Worm (Caenorhabditis elegans) whole organism, L4 larva: ENCODE results near the gene usp-46.

Experiments
- F26F4.8 ChIP-seq: fragments of 200-800 bp; sonication (Bioruptor generic); conservative IDR thresholded peaks from 2 replicates; pipeline ENCODE4 v1.3.6; 2022; ENCODE audit warnings: missing genetic modification characterization, missing compliant biosample characterization
- F37D6.2 ChIP-seq: sonication (generic microtip); optimal IDR thresholded peaks from 2 replicates; lab custom pipeline; 2016; ENCODE audit warnings: mild to moderate bottlenecking, missing genetic modification characterization, missing compliant biosample characterization
- F44E2.7 ChIP-seq: fragments of 200-800 bp; sonication (Bioruptor generic); IDR thresholded peaks from 2 replicates; pipeline ENCODE4 v2.1.2; 2022; ENCODE audit warnings: missing genetic modification characterization, missing compliant biosample characterization
- R02D3.7 ChIP-seq: fragments of 150-350 bp; sonication (generic microtip); optimal IDR thresholded peaks from 3 replicates; lab custom pipeline; 2014; ENCODE audit warnings: missing biosample characterization, missing genetic modification characterization
- T20F7.1 ChIP-seq: fragments of 200-800 bp; sonication (Bioruptor generic); optimal IDR thresholded peaks from 2 replicates; lab custom pipeline; 2018; ENCODE audit warnings: mild to moderate bottlenecking, missing genetic modification characterization, missing compliant biosample characterization
- T26A8.4 ChIP-seq: fragments of 200-800 bp; sonication (Bioruptor generic); IDR thresholded peaks from 2 replicates; pipeline ENCODE4 v1.3.6; 2022; ENCODE audit warnings: missing genetic modification characterization, missing compliant biosample characterization
- Y5F2A.4 ChIP-seq: fragments of 200-800 bp; sonication (Bioruptor generic); optimal IDR thresholded peaks from 2 replicates; lab custom pipeline; 2018; ENCODE audit warnings: mild to moderate bottlenecking, missing genetic modification characterization, missing compliant biosample characterization
- aha-1 ChIP-seq: fragments of 150-350 bp; peaks from one replicate; lab custom pipeline; 2014; ENCODE audit warnings: missing biosample characterization, missing genetic modification characterization
- aly-2 ChIP-seq: sonication (generic microtip); optimal IDR thresholded peaks from 2 replicates; lab custom pipeline; 2018; ENCODE audit warnings: missing biosample characterization, missing genetic modification characterization
- arid-1 ChIP-seq: fragments of 200-800 bp; sonication (Bioruptor generic); conservative IDR thresholded peaks from 2 replicates; pipeline ENCODE4 v1.3.6; 2022; ENCODE audit warnings: missing genetic modification reagents, missing genetic modification characterization, missing compliant biosample characterization
- attf-4 ChIP-seq: sonication (generic microtip); optimal IDR thresholded peaks from 3 replicates; lab custom pipeline; 2017; ENCODE audit warnings: missing biosample characterization, missing genetic modification characterization
- ceh-20 ChIP-seq: fragments of 200-800 bp; sonication (Bioruptor generic); IDR thresholded peaks from 2 replicates; pipeline ENCODE4 v1.3.6; 2022; ENCODE audit warnings: missing genetic modification reagents, missing genetic modification characterization, missing compliant biosample characterization
- ceh-62 ChIP-seq: sonication (generic microtip); optimal IDR thresholded peaks from 2 replicates; lab custom pipeline; 2017; ENCODE audit warnings: missing biosample characterization, missing genetic modification characterization
- ces-1 ChIP-seq: fragments of 150-350 bp; sonication (generic microtip); optimal IDR thresholded peaks from 4 replicates; lab custom pipeline; 2014; ENCODE audit warnings: missing biosample characterization, missing genetic modification reagents, missing genetic modification characterization
- ctbp-1 ChIP-seq: fragments of 200-800 bp; sonication (Bioruptor generic); IDR thresholded peaks from 2 replicates; pipeline ENCODE4 v1.3.6; 2022; ENCODE audit warnings: missing genetic modification reagents, missing genetic modification characterization, missing compliant biosample characterization
- daf-16 ChIP-seq, 3 experiments: sonication (generic microtip); optimal IDR thresholded peaks; 2 replicates each; lab custom pipeline; 2016 to 2017; ENCODE audit warnings: missing genetic modification characterization in 3 of 3, missing genetic modification reagents in 3 of 3, mild to moderate bottlenecking in 2 of 3, missing compliant biosample characterization in 2 of 3, missing biosample characterization in 1 of 3, moderate library complexity in 1 of 3
- dmd-6 ChIP-seq: fragments of 200-800 bp; sonication (Bioruptor generic); IDR thresholded peaks from 2 replicates; pipeline ENCODE4 v1.3.6; 2022; ENCODE audit warnings: missing genetic modification reagents, missing genetic modification characterization, missing compliant biosample characterization
- dpl-1 ChIP-seq: fragments of 150-350 bp; optimal IDR thresholded peaks from 2 replicates; lab custom pipeline; 2014; ENCODE audit warnings: missing biosample characterization, missing genetic modification reagents, missing genetic modification characterization
- duxl-1 ChIP-seq: sonication (generic microtip); optimal IDR thresholded peaks from 2 replicates; lab custom pipeline; 2016; ENCODE audit warnings: mild to moderate bottlenecking, missing genetic modification characterization, moderate library complexity, missing compliant biosample characterization; ENCODE audit not compliant: poor library complexity
- egl-27 ChIP-seq: sonication (generic microtip); optimal IDR thresholded peaks from 3 replicates; lab custom pipeline; 2017; ENCODE audit warnings: missing biosample characterization, missing genetic modification reagents, missing genetic modification characterization
- egl-43 ChIP-seq: fragments of 200-800 bp; sonication (Bioruptor generic); IDR thresholded peaks from 2 replicates; pipeline ENCODE4 v1.3.6; 2022; ENCODE audit warnings: missing genetic modification reagents, missing genetic modification characterization, missing compliant biosample characterization
- fos-1 ChIP-seq: fragments of 150-350 bp; optimal IDR thresholded peaks from 2 replicates; lab custom pipeline; 2014; ENCODE audit warnings: missing biosample characterization, missing genetic modification characterization
- hlh-11 ChIP-seq: fragments of 200-800 bp; sonication (Bioruptor generic); optimal IDR thresholded peaks from 2 replicates; lab custom pipeline; 2018; ENCODE audit warnings: mild to moderate bottlenecking, missing genetic modification characterization, missing compliant biosample characterization
- hlh-30 ChIP-seq: sonication (generic microtip); optimal IDR thresholded peaks from 2 replicates; lab custom pipeline; 2017; ENCODE audit warnings: antibody characterized with exemption, mild to moderate bottlenecking, missing genetic modification characterization, missing compliant biosample characterization; ENCODE audit not compliant: insufficient read depth
- hmg-1.1 ChIP-seq: fragments of 200-800 bp; sonication (Bioruptor generic); IDR thresholded peaks from 2 replicates; pipeline ENCODE4 v1.3.6; 2022; ENCODE audit warnings: missing genetic modification reagents, missing genetic modification characterization, missing compliant biosample characterization
- lin-13 ChIP-seq: fragments of 150-350 bp; optimal IDR thresholded peaks from 2 replicates; lab custom pipeline; 2014; ENCODE audit warnings: missing biosample characterization, missing genetic modification reagents, missing genetic modification characterization
- lin-29 ChIP-seq: fragments of 200-800 bp; sonication (Bioruptor generic); IDR thresholded peaks from 2 replicates; pipeline ENCODE4 v1.3.6; 2022; ENCODE audit warnings: missing genetic modification reagents, missing genetic modification characterization, missing compliant biosample characterization
- lin-38 ChIP-seq: fragments of 200-800 bp; sonication (Bioruptor generic); IDR thresholded peaks from 2 replicates; pipeline ENCODE4 v1.3.6; 2022; ENCODE audit warnings: missing genetic modification reagents, missing genetic modification characterization, missing compliant biosample characterization
- lir-3 ChIP-seq: sonication (generic microtip); optimal IDR thresholded peaks from 2 replicates; lab custom pipeline; 2016; ENCODE audit warnings: mild to moderate bottlenecking, missing genetic modification characterization, missing compliant biosample characterization
- lsy-2 ChIP-seq, 2 experiments: fragments of 150-350 bp in 1 of 2; sonication (generic microtip) in 1 of 2; optimal IDR thresholded peaks; 2 replicates each; lab custom pipeline; 2014 to 2017; ENCODE audit warnings: missing biosample characterization in 2 of 2, missing genetic modification characterization in 2 of 2
- madf-5 ChIP-seq, 2 experiments: fragments of 200-800 bp; sonication (Bioruptor generic); IDR thresholded peaks; 2 replicates each; pipeline ENCODE4 v1.3.6; 2022; ENCODE audit warnings: missing compliant biosample characterization in 2 of 2, missing genetic modification characterization in 2 of 2
- mxl-3 ChIP-seq: fragments of 200-800 bp; sonication (Bioruptor generic); optimal IDR thresholded peaks from 2 replicates; lab custom pipeline; 2018; ENCODE audit warnings: mild to moderate bottlenecking, missing genetic modification characterization, missing compliant biosample characterization
- nhr-10 ChIP-seq: fragments of 150-350 bp; optimal IDR thresholded peaks from 2 replicates; lab custom pipeline; 2014; ENCODE audit warnings: missing biosample characterization, missing genetic modification characterization
- nhr-11 ChIP-seq: fragments of 150-350 bp; optimal IDR thresholded peaks from 2 replicates; lab custom pipeline; 2014; ENCODE audit warnings: missing biosample characterization, missing genetic modification characterization
- nhr-25 ChIP-seq: sonication (generic microtip); optimal IDR thresholded peaks from 2 replicates; lab custom pipeline; 2017; ENCODE audit warnings: missing genetic modification characterization, mild to moderate bottlenecking, missing compliant biosample characterization, antibody characterized with exemption, moderate library complexity, borderline replicate concordance; ENCODE audit not compliant: insufficient read depth
- nhr-41 ChIP-seq: fragments of 200-800 bp; sonication (Bioruptor generic); IDR thresholded peaks from 2 replicates; pipeline ENCODE4 v1.3.6; 2022; ENCODE audit warnings: missing genetic modification reagents, missing genetic modification characterization, missing compliant biosample characterization
- nhr-42 ChIP-seq: fragments of 200-800 bp; sonication (Bioruptor generic); IDR thresholded peaks from 2 replicates; pipeline ENCODE4 v1.3.6; 2022; ENCODE audit warnings: missing genetic modification characterization, missing compliant biosample characterization
- nhr-76 ChIP-seq: fragments of 150-350 bp; optimal IDR thresholded peaks from 2 replicates; lab custom pipeline; 2014; ENCODE audit warnings: missing biosample characterization, missing genetic modification characterization
- rbr-2 ChIP-seq: sonication (generic microtip); optimal IDR thresholded peaks from 2 replicates; lab custom pipeline; 2016; ENCODE audit warnings: missing genotype, missing genetic modification characterization, missing compliant biosample characterization
- set-16 ChIP-seq: fragments of 200-800 bp; sonication (Bioruptor generic); IDR thresholded peaks from 2 replicates; pipeline ENCODE4 v1.3.6; 2022; ENCODE audit warnings: missing genetic modification reagents, missing genetic modification characterization, missing compliant biosample characterization
- tag-97 ChIP-seq: fragments of 200-800 bp; sonication (Bioruptor generic); IDR thresholded peaks from 2 replicates; pipeline ENCODE4 v1.3.6; 2022; ENCODE audit warnings: missing genetic modification characterization, missing compliant biosample characterization
- unc-39 ChIP-seq: sonication (generic microtip); optimal IDR thresholded peaks from 2 replicates; lab custom pipeline; 2017; ENCODE audit warnings: missing biosample characterization, missing genetic modification characterization
- vab-7 ChIP-seq: fragments of 200-800 bp; sonication (Bioruptor generic); IDR thresholded peaks from 2 replicates; pipeline ENCODE4 v1.3.6; 2022; ENCODE audit warnings: missing genetic modification reagents, missing genetic modification characterization, missing compliant biosample characterization
- zag-1 ChIP-seq: fragments of 150-350 bp; optimal IDR thresholded peaks from 2 replicates; lab custom pipeline; 2014; ENCODE audit warnings: missing biosample characterization, missing genetic modification characterization
- zfp-2 ChIP-seq: sonication (generic microtip); optimal IDR thresholded peaks from 2 replicates; lab custom pipeline; 2016; ENCODE audit warnings: mild to moderate bottlenecking, missing genetic modification characterization, missing compliant biosample characterization
- zfp-3 ChIP-seq: fragments of 200-800 bp; sonication (Bioruptor generic); conservative IDR thresholded peaks from 2 replicates; pipeline ENCODE4 v1.3.6; 2022; ENCODE audit warnings: missing genetic modification reagents, missing genetic modification characterization, missing compliant biosample characterization
- ztf-7 ChIP-seq: fragments of 150-350 bp; optimal IDR thresholded peaks from 2 replicates; lab custom pipeline; 2014; ENCODE audit warnings: missing biosample characterization, missing genetic modification characterization

The usp-46 gene

ce11 chrIII:9779080-9779479 lies 2.7 kb downstream of the usp-46 start:
- no peak for TF ChIP-seq set-16
- peak; percentile 32; the same call in 1 of the 2 replicates for TF ChIP-seq lin-38

ce11 chrIII:9780254-9780653 lies 3.8 kb downstream of the usp-46 start, which contains the start of gene sqv-3:
Gene sqv-3, minus strand, starts transcription at chrIII:9780354.
- TF ChIP-seq lir-3 (no peak), arid-1 (no peak), hlh-30 (tag; lab: Kevin White, UChicago) (no peak), fos-1 (tag; lab: Kevin White, UChicago) (no peak), vab-7 (no peak), F37D6.2 (no peak), R02D3.7 (tag; lab: Kevin White, UChicago) (no peak), madf-5 (GFP tag; IDR thresholded peaks at IDR 0.05; lab: Robert Waterston, UW) (no peak), rbr-2 (no peak), mxl-3 (no peak), F44E2.7 (GFP tag; lab: Robert Waterston, UW) (no peak), nhr-10 (tag; lab: Kevin White, UChicago) (no peak), egl-43 (no peak), nhr-76 (tag; lab: Kevin White, UChicago) (no peak), ctbp-1 (GFP tag; lab: Robert Waterston, UW) (no peak), lsy-2 (tag; optimal IDR thresholded peaks at IDR 0.05; lab: Kevin White, UChicago) (no peak)

- TF ChIP-seq lsy-2 (tag; optimal IDR thresholded peaks at IDR 0.05; lab: Kevin White, UChicago) (peak; percentile 91 to 96), aly-2 (tag; lab: Kevin White, UChicago) (no peak), daf-16 (GFP tag; optimal IDR thresholded peaks at IDR 0.05; lab: Kevin White, UChicago) (no peak), daf-16 (tag; optimal IDR thresholded peaks at IDR 0.05; lab: Kevin White, UChicago) (peak; percentile 60), T20F7.1 (GFP tag; lab: Kevin White, UChicago) (peak; percentile 81), nhr-42 (GFP tag; lab: Robert Waterston, UW) (no peak; the same call in 1 of the 2 replicates), egl-27 (tag; lab: Kevin White, UChicago) (no peak), arid-1 (peak; percentile 44), hlh-11 (peak; percentile 88), ztf-7 (tag; lab: Kevin White, UChicago) (peak; percentile 22), ceh-62 (tag; lab: Kevin White, UChicago) (no peak), F26F4.8 (GFP tag; lab: Robert Waterston, UW) (no peak), dmd-6 (GFP tag; lab: Robert Waterston, UW) (peak; percentile 93), nhr-76 (tag; lab: Kevin White, UChicago) (no peak), ces-1 (no peak), nhr-11 (tag; lab: Kevin White, UChicago) (peak; percentile 80), duxl-1 (tag; lab: Kevin White, UChicago) (no peak), lin-29 (no peak), Y5F2A.4 (GFP tag; lab: Kevin White, UChicago) (no peak), ceh-20 (GFP tag; lab: Robert Waterston, UW) (no peak), egl-43 (0 out of 2 replicates have a peak, but pooled peaks have one; percentile 29), nhr-41 (GFP tag; lab: Robert Waterston, UW) (no peak), tag-97 (GFP tag; lab: Robert Waterston, UW) (no peak), lin-13 (peak; percentile 95), unc-39 (tag; lab: Kevin White, UChicago) (no peak), dpl-1 (GFP tag; lab: Kevin White, UChicago) (peak; percentile 74), set-16 (no peak), nhr-25 (tag; lab: Kevin White, UChicago) (peak; percentile 66), F37D6.2 (peak; percentile 7), ctbp-1 (GFP tag; lab: Robert Waterston, UW) (peak; percentile 52), zfp-2 (tag; lab: Kevin White, UChicago) (no peak), aha-1 (tag; lab: Kevin White, UChicago) (peak; percentile 48), T26A8.4 (GFP tag; lab: Robert Waterston, UW) (peak; percentile 77), zfp-3 (GFP tag; lab: Robert Waterston, UW) (no peak), attf-4 (tag; lab: Kevin White, UChicago) (no peak), hmg-1.1 (GFP tag; lab: Robert Waterston, UW) (peak; percentile 77), zag-1 (no peak)
Measured at ce11 chrIII:9780665-9781304, 4.4 kb downstream of the usp-46 start, which contains the start of gene vha-1. Gene vha-1, plus strand, starts transcription at chrIII:9781254.
